Fruit fly (Drosophila melanogaster) whole organism: ENCODE data around the gene CG5078.
"Not testable (repeated sequence)": the region's sequence is repeated elsewhere in the genome, so short reads cannot be mapped to it uniquely, and the experiment has no call there.

Source experiments
- CG8478 ChIP-seq: fragments of >200 bp; optimal IDR thresholded peaks from 2 replicates; lab custom pipeline; 2018; ENCODE audit warnings: inconsistent platforms
- Dll ChIP-seq: fragments of >200 bp; optimal IDR thresholded peaks from 2 replicates; lab custom pipeline; 2017
- EcR ChIP-seq, 2 experiments: fragments of >200 bp; optimal IDR thresholded peaks; 2 replicates each; lab custom pipeline; 2017; ENCODE audit warnings: missing biosample characterization in 2 of 2, missing genetic modification characterization in 2 of 2, missing genetic modification reagents in 2 of 2
- pan ChIP-seq: fragments of >200 bp; optimal IDR thresholded peaks from 2 replicates; lab custom pipeline; 2017
- psq ChIP-seq: fragments of >200 bp; optimal IDR thresholded peaks from 2 replicates; lab custom pipeline; 2017
- usp ChIP-seq: fragments of >200 bp; optimal IDR thresholded peaks from 2 replicates; lab custom pipeline; 2017; ENCODE audit warnings: missing biosample characterization, missing genetic modification characterization, mixed read lengths

Gene CG5078

dm6 chr3L:20499536-20499935 is 6.3 kb upstream of the CG5078 start, which contains the start of gene CG18281:
Gene CG18281, plus strand, starts transcription at chr3L:20499836.
- TF ChIP-seq pan (lab: Kevin White, UChicago); usp (GFP tag; lab: Kevin White, UChicago); Dll (lab: Kevin White, UChicago): not testable (repeated sequence)

DNA sequence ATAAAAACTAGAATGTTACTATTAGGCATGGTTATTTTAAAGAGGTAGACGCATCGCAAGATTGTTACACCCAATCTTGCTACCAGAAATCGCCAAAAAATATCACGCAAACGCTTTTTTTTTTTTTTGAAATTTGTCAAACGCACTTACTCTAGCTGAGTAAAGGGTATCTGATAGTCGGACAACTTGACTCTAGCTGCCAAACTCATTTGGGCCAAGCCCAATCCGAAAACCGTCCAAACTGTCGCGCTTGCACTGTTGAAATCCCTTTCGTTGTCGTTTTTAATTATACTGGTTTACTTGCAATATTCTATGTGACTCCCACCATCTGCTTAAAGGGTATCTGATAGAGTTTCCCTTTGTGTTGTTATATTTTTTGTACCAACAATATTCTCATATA is 2.6 kb upstream of the CG5078 start:
- TF ChIP-seq EcR (GFP tag; optimal IDR thresholded peaks at IDR 0.05; lab: Kevin White, UChicago): no peak
- TF ChIP-seq psq (lab: Kevin White, UChicago): no peak
- TF ChIP-seq usp (GFP tag; lab: Kevin White, UChicago): no peak
- no peak for TF ChIP-seq pan (lab: Kevin White, UChicago)
- TF ChIP-seq Dll (lab: Kevin White, UChicago): no peak
- TF ChIP-seq CG8478: no peak

DNA sequence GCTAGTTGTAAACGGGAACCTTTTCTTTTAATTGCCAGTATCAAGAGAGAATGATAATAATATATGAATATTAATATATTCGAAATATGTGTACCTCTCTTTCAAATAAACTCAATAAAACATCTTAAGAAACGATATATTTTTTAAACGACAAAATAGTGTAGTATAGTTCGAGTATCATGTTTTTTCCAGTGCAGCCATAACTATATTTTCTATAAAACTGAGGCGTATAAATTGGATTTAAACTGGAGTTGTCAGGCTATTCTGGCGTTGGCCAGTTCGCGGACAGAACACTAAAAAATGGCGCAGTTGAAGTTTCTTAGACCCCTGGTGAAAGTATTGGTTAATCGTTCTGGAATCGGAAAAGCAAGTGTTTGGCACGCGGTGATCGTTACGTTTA is 1.9 kb upstream of the CG5078 start, which contains the start of gene CG17637:
Gene CG17637, plus strand, starts transcription at position 301 of the 400 bp plus-strand sequence.
- TF ChIP-seq CG8478; Dll (lab: Kevin White, UChicago); pan (lab: Kevin White, UChicago): not testable (repeated sequence)

- TF ChIP-seq usp (GFP tag; lab: Kevin White, UChicago) (no peak), EcR (GFP tag; optimal IDR thresholded peaks at IDR 0.05; lab: Kevin White, UChicago) (no peak)
These were observed 1.7 kb downstream of the CG5078 start for dm6 chr3L:20507552-20507951.

DNA sequence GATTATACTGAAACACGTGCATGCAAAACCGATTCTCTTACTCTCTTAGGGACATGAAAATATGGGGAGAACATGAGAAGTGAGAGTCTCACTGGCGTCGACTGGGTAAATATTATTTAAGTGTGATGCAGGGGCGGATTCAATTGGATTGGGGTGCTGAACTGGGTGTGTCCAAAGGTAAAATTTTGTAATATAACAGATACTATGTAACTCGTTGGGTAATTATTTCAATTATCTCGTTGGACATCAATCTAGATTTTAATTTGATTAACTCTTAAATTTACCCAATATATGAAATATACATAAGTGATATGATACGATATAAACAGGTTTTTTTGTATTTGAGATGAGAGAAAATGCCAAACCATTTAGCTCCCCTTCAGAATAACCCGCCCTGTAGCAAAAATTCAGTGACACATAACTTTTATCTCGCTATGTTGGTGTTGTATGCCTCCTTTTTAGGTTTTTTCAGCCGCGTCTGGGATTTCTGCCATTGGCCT is 2.4 kb downstream of the CG5078 start:
- TF ChIP-seq pan (lab: Kevin White, UChicago) (no peak), Dll (lab: Kevin White, UChicago) (no peak), CG8478 (no peak), psq (lab: Kevin White, UChicago) (no peak), usp (GFP tag; lab: Kevin White, UChicago) (no peak), EcR (GFP tag; optimal IDR thresholded peaks at IDR 0.05; lab: Kevin White, UChicago) (no peak)

DNA sequence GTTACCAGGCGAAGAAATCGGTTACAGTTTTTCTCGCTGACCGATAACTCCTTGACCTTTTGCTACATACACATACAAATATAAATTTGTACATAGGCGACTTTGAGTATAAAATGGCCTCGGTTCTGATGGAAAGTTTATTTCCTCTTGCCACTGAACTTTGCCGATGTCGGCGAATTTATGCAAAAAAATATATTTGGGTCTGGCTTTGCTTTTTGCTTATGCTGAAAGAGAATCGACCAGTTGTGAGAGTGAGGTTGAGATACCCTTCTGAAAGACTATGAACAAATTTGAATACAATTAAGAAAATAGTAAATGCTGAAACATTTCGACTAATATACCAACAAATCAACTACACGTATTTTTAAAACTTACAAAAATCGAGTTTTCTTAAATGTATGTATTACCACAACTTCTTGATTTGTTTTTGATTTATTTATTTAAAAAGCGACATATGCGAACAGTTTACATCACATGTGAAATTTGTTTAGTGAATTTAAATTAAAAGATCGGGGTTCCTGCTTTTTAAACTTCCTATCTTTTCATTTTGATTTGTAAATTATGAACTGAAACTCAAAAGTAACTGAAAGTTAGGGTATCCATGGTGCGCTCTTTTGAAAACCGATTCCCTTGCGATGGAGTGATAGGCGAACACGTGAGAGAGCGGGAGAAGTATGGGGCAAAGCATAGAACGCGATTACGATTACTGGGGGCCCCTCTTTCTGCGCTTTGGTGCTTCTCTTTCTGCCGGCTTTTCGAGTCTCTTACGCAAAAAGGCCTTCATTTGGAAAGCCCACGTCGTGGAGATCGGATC is 3.5 kb downstream of the CG5078 start:
- no peak for TF ChIP-seq EcR (GFP tag; optimal IDR thresholded peaks at IDR 0.05; lab: Kevin White, UChicago)
- TF ChIP-seq psq (lab: Kevin White, UChicago): no peak
- no peak for TF ChIP-seq Dll (lab: Kevin White, UChicago)
- TF ChIP-seq pan (lab: Kevin White, UChicago): no peak

DNA sequence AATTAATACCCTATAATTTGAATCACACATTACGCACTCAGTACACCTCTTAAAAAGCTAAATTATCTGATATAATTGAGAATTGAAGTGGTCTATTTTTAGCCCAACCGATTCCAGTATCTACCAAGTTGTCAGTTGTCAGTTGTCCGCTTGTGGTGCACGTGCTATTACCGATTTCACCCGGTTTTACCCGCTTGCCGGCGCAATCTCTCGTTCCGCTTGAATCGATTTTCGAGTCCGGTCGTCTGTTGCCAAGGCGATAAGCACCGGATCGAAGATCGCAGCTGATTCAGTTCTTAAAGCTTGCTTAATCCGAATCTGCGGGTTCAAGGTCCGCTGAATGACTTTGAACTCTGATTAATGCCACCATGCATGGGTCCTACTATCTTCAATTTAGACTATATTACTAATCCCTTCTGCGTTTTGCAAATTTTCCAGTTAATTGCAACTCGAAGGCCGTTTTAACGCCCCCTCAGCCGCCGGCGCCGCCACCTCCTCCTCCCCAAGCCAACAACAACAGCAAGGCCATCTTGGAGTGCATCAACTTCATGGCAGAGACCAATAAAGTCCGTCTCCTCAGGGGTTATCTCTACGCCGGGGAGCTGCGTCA is 5.8 kb downstream of the CG5078 start:
- TF ChIP-seq EcR (GFP tag; optimal IDR thresholded peaks at IDR 0.05; lab: Kevin White, UChicago) (no peak), CG8478 (no peak), pan (lab: Kevin White, UChicago) (no peak), psq (lab: Kevin White, UChicago) (no peak), usp (GFP tag; lab: Kevin White, UChicago) (no peak), Dll (lab: Kevin White, UChicago) (no peak)

DNA sequence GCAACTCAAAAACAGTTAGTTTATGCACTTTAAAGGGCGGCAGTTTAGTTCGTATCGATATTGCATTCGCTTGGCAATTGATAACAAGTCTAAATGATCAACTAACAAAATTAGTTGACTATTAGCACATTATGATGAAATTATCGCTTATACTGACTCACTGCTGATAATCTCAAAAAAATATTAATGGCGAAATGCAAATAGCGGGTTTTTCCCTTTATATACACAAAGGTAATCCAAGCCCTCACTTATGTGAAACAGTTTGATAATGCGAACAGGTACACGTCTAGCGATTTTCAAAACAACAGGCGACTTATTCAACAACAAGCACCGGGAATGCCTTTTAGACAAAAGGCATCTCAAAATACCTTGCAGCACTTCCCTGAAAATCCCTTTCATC is 8.3 kb downstream of the CG5078 start:
- TF ChIP-seq usp (GFP tag; lab: Kevin White, UChicago) (no peak), Dll (lab: Kevin White, UChicago) (no peak), psq (lab: Kevin White, UChicago) (no peak), CG8478 (no peak), pan (lab: Kevin White, UChicago) (no peak), EcR (GFP tag; optimal IDR thresholded peaks at IDR 0.05; lab: Kevin White, UChicago) (no peak)

DNA sequence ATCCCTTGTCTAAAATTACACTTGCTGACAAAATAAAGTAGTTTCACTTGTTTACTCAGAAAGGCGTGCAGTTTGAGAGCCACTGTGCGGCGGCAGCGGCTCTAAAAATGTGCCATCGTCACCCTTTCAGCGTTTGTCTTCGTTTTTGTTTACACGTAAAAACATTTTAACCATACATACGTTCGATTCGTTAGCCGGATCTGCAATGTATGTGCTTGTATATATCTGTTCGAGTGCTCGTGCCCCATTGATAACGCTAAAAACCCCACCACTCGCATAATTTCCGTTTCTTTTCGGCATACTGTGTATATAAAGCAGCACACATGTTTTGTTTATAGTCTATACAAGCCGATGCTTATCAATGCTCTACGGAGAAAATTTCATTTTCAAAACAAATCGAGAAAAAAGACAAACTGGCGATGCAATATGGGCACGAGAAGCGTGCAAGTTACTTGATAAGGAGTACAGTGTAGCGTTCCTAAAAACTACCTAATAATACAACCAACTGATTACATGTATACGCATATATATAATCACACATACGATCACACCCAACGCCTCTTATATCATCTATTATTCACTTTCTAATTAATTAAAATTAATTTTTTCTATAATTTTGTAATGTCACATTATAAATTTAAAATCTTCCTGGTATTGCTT is 10.8 kb downstream of the CG5078 start:
- no peak for TF ChIP-seq usp (GFP tag; lab: Kevin White, UChicago)
- no peak for TF ChIP-seq CG8478
- TF ChIP-seq psq (lab: Kevin White, UChicago): no peak
- no peak for TF ChIP-seq pan (lab: Kevin White, UChicago)
- TF ChIP-seq EcR (GFP tag; optimal IDR thresholded peaks at IDR 0.05; lab: Kevin White, UChicago): no peak
- no peak for TF ChIP-seq Dll (lab: Kevin White, UChicago)

DNA sequence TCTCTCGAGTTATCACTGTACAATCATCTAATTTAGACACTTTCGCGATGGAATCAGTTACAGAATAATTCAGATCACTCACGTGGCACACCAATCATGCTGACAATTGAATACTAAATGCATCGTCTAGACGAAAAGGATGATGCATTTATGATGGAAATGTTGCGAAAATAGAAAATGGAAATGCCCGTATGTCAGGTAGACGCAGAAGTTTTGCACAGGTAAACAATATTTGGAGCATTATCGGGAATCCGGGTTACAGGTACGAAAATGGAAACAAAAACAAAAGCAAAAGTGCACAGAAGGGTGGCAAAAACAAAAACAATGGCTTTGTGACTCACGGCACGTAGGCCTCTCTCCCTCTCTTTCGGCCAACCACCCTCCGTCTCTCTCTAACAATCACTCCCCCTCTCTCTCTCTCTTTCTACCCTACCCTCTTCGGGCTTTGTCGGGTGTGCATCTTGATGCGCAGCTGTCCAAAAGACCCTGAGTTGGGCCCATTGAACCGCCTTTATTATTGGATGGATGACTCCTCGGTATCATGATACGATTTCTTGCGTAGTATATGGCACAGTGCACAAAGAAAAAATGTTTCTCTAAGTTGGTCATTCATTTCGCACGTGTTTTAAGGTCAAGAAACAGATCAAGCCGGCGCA is 11.5 kb downstream of the CG5078 start:
- TF ChIP-seq CG8478 (no peak), Dll (lab: Kevin White, UChicago) (no peak), psq (lab: Kevin White, UChicago) (no peak), usp (GFP tag; lab: Kevin White, UChicago) (no peak), pan (lab: Kevin White, UChicago) (no peak), EcR (GFP tag; optimal IDR thresholded peaks at IDR 0.05; lab: Kevin White, UChicago) (peak; percentile 60 to 78)
